Worm (Caenorhabditis elegans): ENCODE measurements around the gene unc-52.

DNA sequence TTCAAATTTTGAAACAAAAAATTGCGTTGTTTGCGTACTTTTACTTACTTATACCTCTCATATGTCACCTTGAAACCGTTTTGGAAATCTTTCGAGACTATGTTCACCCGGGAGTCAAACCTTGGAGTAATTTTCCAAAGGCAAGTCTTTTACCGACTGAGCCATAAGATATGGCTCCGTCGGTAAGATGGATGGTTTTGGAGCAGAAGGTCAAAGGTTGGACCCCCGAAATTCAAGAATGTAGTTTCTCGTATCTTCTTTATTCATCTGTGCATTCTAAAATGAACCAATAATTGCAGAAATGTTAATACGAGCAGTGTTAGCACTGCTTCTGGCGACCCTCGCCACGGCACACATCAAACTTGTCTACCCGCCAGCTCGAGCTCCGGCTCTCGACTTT lies 21.0 kb upstream of the unc-52 start, which contains the start of gene C09F9.2:
- TF ChIP-seq dmd-4 (tag; optimal IDR thresholded peaks at IDR 0.05; ENCODE audit: borderline replicate concordance) (no peak), rnt-1 (tag; optimal IDR thresholded peaks at IDR 0.05) (no peak), tbx-7 (tag; optimal IDR thresholded peaks at IDR 0.05) (no peak), npax-4 (tag; optimal IDR thresholded peaks at IDR 0.05) (no peak), pha-4 (tag; optimal IDR thresholded peaks at IDR 0.05) (no peak), fkh-10 (GFP tag; optimal IDR thresholded peaks at IDR 0.05) (no peak), ceh-31 (tag; optimal IDR thresholded peaks at IDR 0.05) (no peak), unc-55 (GFP tag; optimal IDR thresholded peaks at IDR 0.05) (no peak), T23F11.4 (GFP tag; optimal IDR thresholded peaks at IDR 0.05) (no peak), elt-2 (tag; optimal IDR thresholded peaks at IDR 0.05) (no peak), ama-1 (optimal IDR thresholded peaks at IDR 0.05) (no peak)
